Worm (Caenorhabditis elegans): ENCODE data around the gene rnr-1.

- TF ChIP-seq nhr-12 (tag; optimal IDR thresholded peaks at IDR 0.05) (no peak), ZK546.5 (tag; optimal IDR thresholded peaks at IDR 0.05) (no peak), fkh-2 (tag; optimal IDR thresholded peaks at IDR 0.05) (no peak), ztf-11 (tag; optimal IDR thresholded peaks at IDR 0.05) (no peak), ama-1 (optimal IDR thresholded peaks at IDR 0.05) (no peak), R02D3.7 (tag; optimal IDR thresholded peaks at IDR 0.05) (no peak), unc-62 (GFP tag; optimal IDR thresholded peaks at IDR 0.05) (no peak), jun-1 (tag; optimal IDR thresholded peaks at IDR 0.05) (no peak), fos-1 (tag; optimal IDR thresholded peaks at IDR 0.05) (no peak), snpc-4 (tag; optimal IDR thresholded peaks at IDR 0.05) (no peak), fkh-10 (GFP tag; optimal IDR thresholded peaks at IDR 0.05) (no peak), elt-1 (tag; optimal IDR thresholded peaks at IDR 0.05) (no peak), aly-2 (tag; optimal IDR thresholded peaks at IDR 0.05) (no peak)
Measured at ce11 chrIII:9185722-9186121, 42.9 kb downstream of the rnr-1 start, which contains the start of gene ZC84.7.
